Fruit fly (Drosophila melanogaster): ENCODE measurements around the gene cyst.

- TF ChIP-seq CG6808 (GFP tag; optimal IDR thresholded peaks at IDR 0.05) (no peak), Sox102F (GFP tag; optimal IDR thresholded peaks at IDR 0.05) (no peak)
Measured at dm6 chr2L:19506323-19506722, 2.2 kb downstream of the cyst start.

All from whole organism, prepupa.